Fruit fly (Drosophila melanogaster) whole organism, pupa: ENCODE results near the gene DPCoAC.
A peak's percentile ranks its signal among the peaks of the same experiment; 100 is the strongest.

ENCODE experiments used
- CG10348 ChIP-seq: fragments of 200-800 bp; sonication (Bioruptor generic); IDR thresholded peaks from 2 replicates; pipeline ENCODE4 v1.3.6; 2022; ENCODE audit warnings: missing biosample characterization, missing genetic modification characterization
- CG12605 ChIP-seq: fragments of 200-800 bp; sonication (Bioruptor generic); IDR thresholded peaks from 2 replicates; pipeline ENCODE4 v1.3.6; 2022; ENCODE audit warnings: missing biosample characterization, missing genetic modification characterization
- CG13204 ChIP-seq: fragments of 200-800 bp; sonication (Bioruptor generic); optimal IDR thresholded peaks from 2 replicates; lab custom pipeline; 2018; ENCODE audit warnings: missing biosample characterization, mild to moderate bottlenecking, missing genetic modification characterization, moderate library complexity
- CG14655 ChIP-seq: fragments of 200-800 bp; sonication (Bioruptor generic); optimal IDR thresholded peaks from 3 replicates; lab custom pipeline; 2017; ENCODE audit warnings: mild to moderate bottlenecking, missing biosample characterization, missing genetic modification reagents, missing genetic modification characterization
- CG15710 ChIP-seq: fragments of 200-800 bp; sonication (Bioruptor generic); optimal IDR thresholded peaks from 2 replicates; lab custom pipeline; 2018; ENCODE audit warnings: missing biosample characterization, mild to moderate bottlenecking, missing genetic modification characterization, moderate library complexity
- CG17806 ChIP-seq: fragments of 200-800 bp; sonication (Bioruptor generic); optimal IDR thresholded peaks from 2 replicates; lab custom pipeline; 2018; ENCODE audit warnings: missing biosample characterization, mild to moderate bottlenecking, missing genetic modification characterization, moderate library complexity
- CG32121 ChIP-seq: fragments of 200-800 bp; sonication (Bioruptor generic); IDR thresholded peaks from 2 replicates; pipeline ENCODE4 v1.3.6; 2022; ENCODE audit warnings: missing biosample characterization, missing genetic modification characterization
- CG34367 ChIP-seq: fragments of 200-800 bp; sonication (Bioruptor generic); optimal IDR thresholded peaks from 2 replicates; lab custom pipeline; 2018; ENCODE audit warnings: missing biosample characterization, mild to moderate bottlenecking, missing genetic modification characterization
- CG4496 ChIP-seq: fragments of 200-800 bp; sonication (Bioruptor generic); IDR thresholded peaks from 3 replicates; pipeline ENCODE4 v1.3.6; 2022; ENCODE audit warnings: missing biosample characterization, missing genetic modification characterization
- CG8159 ChIP-seq: fragments of 200-800 bp; sonication (Bioruptor generic); optimal IDR thresholded peaks from 3 replicates; lab custom pipeline; 2018; ENCODE audit warnings: missing biosample characterization, mild to moderate bottlenecking, missing genetic modification characterization, moderate library complexity
- CG8301 ChIP-seq: fragments of 200-800 bp; sonication (Bioruptor generic); optimal IDR thresholded peaks from 2 replicates; lab custom pipeline; 2018; ENCODE audit warnings: missing biosample characterization, mild to moderate bottlenecking, missing genetic modification characterization
- CG9948 ChIP-seq: fragments of 200-800 bp; sonication (Bioruptor generic); optimal IDR thresholded peaks from 2 replicates; lab custom pipeline; 2018; ENCODE audit warnings: missing biosample characterization, mild to moderate bottlenecking, missing genetic modification characterization, moderate library complexity
- D1 ChIP-seq: fragments of 200-800 bp; sonication (Bioruptor generic); optimal IDR thresholded peaks from 2 replicates; lab custom pipeline; 2018; ENCODE audit warnings: missing biosample characterization, mild to moderate bottlenecking, missing genetic modification characterization, moderate library complexity
- EcR ChIP-seq: fragments of 200-800 bp; sonication (Bioruptor generic); optimal IDR thresholded peaks from 3 replicates; lab custom pipeline; 2019; ENCODE audit warnings: missing biosample characterization, missing genetic modification characterization, mild to moderate bottlenecking, moderate library complexity, missing genetic modification reagents
- Ets98B ChIP-seq: fragments of 200-800 bp; sonication (Bioruptor generic); IDR thresholded peaks from 2 replicates; pipeline ENCODE4 v1.3.6; 2022; ENCODE audit warnings: missing biosample characterization, missing genetic modification characterization
- Pif1A ChIP-seq: fragments of 200-800 bp; sonication (Bioruptor generic); optimal IDR thresholded peaks from 3 replicates; lab custom pipeline; 2016; ENCODE audit warnings: missing biosample characterization, missing genetic modification characterization
- Pif1B ChIP-seq: fragments of 200-800 bp; sonication (Bioruptor generic); optimal IDR thresholded peaks from 3 replicates; lab custom pipeline; 2016; ENCODE audit warnings: missing biosample characterization, missing genetic modification characterization
- Snoo ChIP-seq: fragments of 200-800 bp; sonication (Bioruptor generic); optimal IDR thresholded peaks from 3 replicates; lab custom pipeline; 2017; ENCODE audit warnings: missing biosample characterization, mild to moderate bottlenecking, missing genetic modification characterization, inconsistent platforms
- fd96Ca ChIP-seq: fragments of 200-800 bp; sonication (Bioruptor generic); IDR thresholded peaks from 3 replicates; pipeline ENCODE4 v1.3.6; 2022; ENCODE audit warnings: missing biosample characterization, missing genetic modification characterization
- gl ChIP-seq: fragments of 200-800 bp; sonication (Bioruptor generic); optimal IDR thresholded peaks from 2 replicates; lab custom pipeline; 2018; ENCODE audit warnings: missing biosample characterization, mild to moderate bottlenecking, missing genetic modification characterization
- rn ChIP-seq: fragments of 200-800 bp; sonication (Bioruptor generic); IDR thresholded peaks from 2 replicates; pipeline ENCODE4 v1.3.6; 2022; ENCODE audit warnings: missing biosample characterization, missing genetic modification characterization

DPCoAC gene

DNA sequence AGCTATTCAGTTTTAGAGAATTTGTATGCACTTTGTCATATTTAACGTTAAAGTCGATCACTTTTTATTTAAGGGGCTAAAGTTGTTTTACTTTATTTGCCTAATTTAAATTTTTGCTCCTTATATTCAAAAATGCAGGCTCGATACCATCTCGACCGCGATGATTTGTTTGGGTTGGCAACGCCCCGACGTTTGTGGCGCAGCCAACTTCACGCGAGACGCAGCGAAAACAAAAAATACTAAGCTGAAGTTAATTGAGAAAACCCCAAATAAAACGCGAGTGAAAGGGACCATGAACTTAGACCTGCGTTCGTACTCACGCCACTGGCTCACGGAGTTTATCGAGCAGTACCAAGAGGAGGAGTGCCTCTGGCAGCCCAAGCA, 631 bp upstream of the DPCoAC start:
- TF ChIP-seq fd96Ca (GFP tag; lab: Robert Waterston, UW), result no peak
- no peak for TF ChIP-seq CG4496 (GFP tag; lab: Robert Waterston, UW)
- TF ChIP-seq CG34367 (tag; lab: Kevin White, UChicago), result no peak
- no peak for TF ChIP-seq CG10348 (GFP tag; lab: Robert Waterston, UW)
- no peak for TF ChIP-seq CG9948 (tag; lab: Kevin White, UChicago)
- no peak for TF ChIP-seq rn
- TF ChIP-seq CG17806, result no peak
- no peak for TF ChIP-seq CG12605 (GFP tag; lab: Robert Waterston, UW)
- no peak for TF ChIP-seq EcR (GFP tag; lab: Kevin White, UChicago)
- no peak for TF ChIP-seq CG15710 (tag; lab: Kevin White, UChicago)
- no peak for TF ChIP-seq CG8159
- TF ChIP-seq Snoo, result no peak
- no peak for TF ChIP-seq Pif1B
- TF ChIP-seq CG13204 (GFP tag; lab: Kevin White, UChicago), result no peak
- TF ChIP-seq, all 21 proteins: peak for 0

dm6 chr3R:20557114-20557414, 403 bp downstream of the DPCoAC start:
- no peak for TF ChIP-seq Pif1A (GFP tag; lab: Kevin White, UChicago)
- no peak for TF ChIP-seq EcR (GFP tag; lab: Kevin White, UChicago)
- TF ChIP-seq CG34367 (tag; lab: Kevin White, UChicago), result no peak
- TF ChIP-seq Ets98B (GFP tag; lab: Robert Waterston, UW), result no peak
- TF ChIP-seq CG10348 (GFP tag; lab: Robert Waterston, UW), result no peak
- no peak for TF ChIP-seq rn
- TF ChIP-seq CG8301 (tag; lab: Kevin White, UChicago), result no peak
- no peak for TF ChIP-seq CG13204 (GFP tag; lab: Kevin White, UChicago)
- TF ChIP-seq Snoo, result no peak
- TF ChIP-seq CG4496 (GFP tag; lab: Robert Waterston, UW), result no peak
- TF ChIP-seq D1, result no peak
- no peak for TF ChIP-seq CG12605 (GFP tag; lab: Robert Waterston, UW)
- TF ChIP-seq CG8159, result no peak
- no peak for TF ChIP-seq CG32121 (GFP tag; lab: Robert Waterston, UW)
- TF ChIP-seq CG17806, result no peak
- no peak for TF ChIP-seq CG15710 (tag; lab: Kevin White, UChicago)
- no peak for TF ChIP-seq CG9948 (tag; lab: Kevin White, UChicago)
- no peak for TF ChIP-seq CG14655 (GFP tag; lab: Kevin White, UChicago)
- no peak for TF ChIP-seq Pif1B

- TF ChIP-seq EcR (GFP tag; lab: Kevin White, UChicago) (peak; percentile 46), Pif1A (GFP tag; lab: Kevin White, UChicago) (peak; percentile 60), CG10348 (GFP tag; lab: Robert Waterston, UW) (peak; percentile 54), CG32121 (GFP tag; lab: Robert Waterston, UW) (peak; percentile 67), Pif1B (peak; percentile 9), gl (peak; percentile 91), CG17806 (peak; percentile 65), fd96Ca (GFP tag; lab: Robert Waterston, UW) (peak; percentile 70), CG14655 (GFP tag; lab: Kevin White, UChicago) (peak; percentile 78), CG8301 (tag; lab: Kevin White, UChicago) (peak; percentile 67), CG9948 (tag; lab: Kevin White, UChicago) (peak; percentile 62), Snoo (peak; percentile 47), CG34367 (tag; lab: Kevin White, UChicago) (peak; percentile 42), CG8159 (peak; percentile 70), CG12605 (GFP tag; lab: Robert Waterston, UW) (peak; percentile 71), Ets98B (GFP tag; lab: Robert Waterston, UW) (peak; percentile 81), CG4496 (GFP tag; lab: Robert Waterston, UW) (peak; percentile 82), rn (no peak), CG13204 (GFP tag; lab: Kevin White, UChicago) (peak; percentile 86), CG15710 (tag; lab: Kevin White, UChicago) (peak; percentile 67), D1 (no peak)
These were observed 970 bp downstream of the DPCoAC start for dm6 chr3R:20556281-20557113.

- TF ChIP-seq rn (no peak), CG8301 (tag; lab: Kevin White, UChicago) (no peak), CG17806 (no peak), CG9948 (tag; lab: Kevin White, UChicago) (no peak), Ets98B (GFP tag; lab: Robert Waterston, UW) (no peak), CG10348 (GFP tag; lab: Robert Waterston, UW) (no peak), Snoo (no peak), EcR (GFP tag; lab: Kevin White, UChicago) (no peak), CG34367 (tag; lab: Kevin White, UChicago) (no peak)
These were observed 1.7 kb downstream of the DPCoAC start for dm6 chr3R:20555720-20556280.

DNA sequence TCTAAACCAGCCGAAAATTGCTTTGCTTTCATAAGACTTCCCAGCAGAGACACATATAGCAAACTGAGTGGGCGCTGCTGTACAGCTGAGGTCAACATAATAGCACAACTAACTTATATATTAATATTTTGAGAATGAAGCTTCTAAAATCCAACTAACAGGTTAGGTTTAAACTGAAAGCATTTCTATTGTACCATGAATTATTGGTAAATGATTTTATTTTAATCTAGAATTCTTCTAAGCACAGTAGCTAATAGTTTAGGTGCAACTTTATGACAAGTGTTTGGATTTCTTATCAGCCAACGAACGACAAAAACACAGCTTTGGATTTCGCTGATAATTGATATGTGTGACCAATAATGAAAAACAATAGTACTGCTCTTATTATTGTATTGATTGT, 2.4 kb downstream of the DPCoAC start:
- TF ChIP-seq CG14655 (GFP tag; lab: Kevin White, UChicago) (peak; percentile 25), CG8301 (tag; lab: Kevin White, UChicago) (peak; percentile 22), CG32121 (GFP tag; lab: Robert Waterston, UW) (0 out of 2 replicates have a peak, but pooled peaks have one; percentile 31), Snoo (no peak), Pif1B (peak; percentile 4), Pif1A (GFP tag; lab: Kevin White, UChicago) (peak; percentile 27)
